Worm (Caenorhabditis elegans) whole organism, L3 larva: ENCODE measurements around the gene cutl-29.

Source experiments
- ZK546.5 ChIP-seq: sonication (generic microtip); optimal IDR thresholded peaks from 2 replicates; lab custom pipeline; 2017; ENCODE audit warnings: missing biosample characterization, missing genetic modification characterization
- ama-1 ChIP-seq: fragments of 150-350 bp; optimal IDR thresholded peaks from 2 replicates; lab custom pipeline; 2018
- nfya-1 ChIP-seq: sonication (generic microtip); optimal IDR thresholded peaks from 2 replicates; lab custom pipeline; 2017; ENCODE audit warnings: missing genetic modification characterization, mild to moderate bottlenecking, missing compliant biosample characterization, antibody characterized with exemption, moderate library complexity; ENCODE audit not compliant: insufficient read depth
- nhr-237 ChIP-seq: fragments of 150-350 bp; optimal IDR thresholded peaks from 2 replicates; lab custom pipeline; 2014; ENCODE audit warnings: missing biosample characterization, missing genetic modification characterization
- pqm-1 ChIP-seq: fragments of 150-350 bp; optimal IDR thresholded peaks from 2 replicates; lab custom pipeline; 2017; ENCODE audit warnings: missing biosample characterization, missing genetic modification characterization, inconsistent platforms
- zag-1 ChIP-seq: fragments of 150-350 bp; optimal IDR thresholded peaks from 2 replicates; lab custom pipeline; 2014; ENCODE audit warnings: missing biosample characterization, missing genetic modification characterization

DNA sequence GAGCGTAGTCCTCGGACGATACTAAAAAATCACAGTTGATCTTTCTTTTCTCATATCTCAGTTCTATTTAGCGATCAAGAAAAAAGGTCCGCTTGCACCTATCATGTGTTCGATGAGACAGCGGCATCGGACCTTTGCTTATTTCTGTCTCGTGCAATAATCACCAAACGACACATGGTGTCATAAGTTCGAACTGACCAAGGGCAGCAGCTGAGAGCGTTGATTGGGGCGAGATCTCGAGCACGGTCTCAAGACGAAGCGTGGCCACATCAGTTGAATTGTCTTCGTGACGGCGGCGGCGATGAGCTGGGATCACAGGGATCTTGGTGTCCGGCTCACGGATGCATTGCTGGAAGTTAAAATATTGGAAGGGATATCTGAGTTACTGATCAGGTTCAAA, 8.1 kb downstream of the cutl-29 start:
- no peak for TF ChIP-seq pqm-1 (tag; lab: Kevin White, UChicago)
- TF ChIP-seq ama-1: no peak
- TF ChIP-seq nhr-237 (tag; lab: Kevin White, UChicago): no peak
- no peak for TF ChIP-seq ZK546.5 (tag; lab: Kevin White, UChicago)
- no peak for TF ChIP-seq nfya-1 (tag; lab: Kevin White, UChicago)
- no peak for TF ChIP-seq zag-1 (tag; lab: Kevin White, UChicago)
